Worm (Caenorhabditis elegans): ENCODE results near the gene srz-96.

The srz-96 gene

DNA sequence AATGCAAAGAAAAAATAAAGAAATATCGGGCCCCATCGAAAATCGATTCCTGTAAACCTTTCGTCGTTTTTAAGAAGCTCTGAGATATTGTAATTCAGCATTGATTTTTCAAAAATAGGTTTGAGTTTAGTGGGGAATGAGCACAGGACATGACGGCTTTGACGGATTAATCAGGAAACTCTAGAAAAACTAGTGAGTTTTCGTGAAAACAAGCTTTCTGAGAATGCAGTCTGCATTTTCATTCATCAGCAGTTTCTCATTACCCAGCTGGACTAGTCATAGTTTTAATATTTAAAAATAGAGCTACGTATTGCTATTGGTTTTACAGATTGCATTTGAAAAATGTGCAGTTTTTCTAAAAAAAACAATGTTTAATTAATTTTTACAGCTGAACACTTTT lies 6.8 kb upstream of the srz-96 start, which contains the start of gene srz-47:
TSS of gene srz-47 (minus strand) at position 101 of the 400 bp plus-strand sequence.
- TF ChIP-seq pes-1 (GFP tag; IDR thresholded peaks at IDR 0.05) = no peak
- TF ChIP-seq ets-7 (tag; optimal IDR thresholded peaks at IDR 0.05) = no peak
- TF ChIP-seq F13C5.2 (tag; optimal IDR thresholded peaks at IDR 0.05) = no peak
- TF ChIP-seq aly-1 (tag; optimal IDR thresholded peaks at IDR 0.05) = no peak
- no peak for TF ChIP-seq tra-4 (tag; optimal IDR thresholded peaks at IDR 0.05)
- no peak for TF ChIP-seq B0310.2 (tag; optimal IDR thresholded peaks at IDR 0.05)
- TF ChIP-seq sea-1 (GFP tag; conservative IDR thresholded peaks at IDR 0.05) = no peak
- TF ChIP-seq ceh-13 (GFP tag; optimal IDR thresholded peaks at IDR 0.05) = no peak
- TF ChIP-seq scrt-1 (GFP tag; IDR thresholded peaks at IDR 0.05) = no peak

DNA sequence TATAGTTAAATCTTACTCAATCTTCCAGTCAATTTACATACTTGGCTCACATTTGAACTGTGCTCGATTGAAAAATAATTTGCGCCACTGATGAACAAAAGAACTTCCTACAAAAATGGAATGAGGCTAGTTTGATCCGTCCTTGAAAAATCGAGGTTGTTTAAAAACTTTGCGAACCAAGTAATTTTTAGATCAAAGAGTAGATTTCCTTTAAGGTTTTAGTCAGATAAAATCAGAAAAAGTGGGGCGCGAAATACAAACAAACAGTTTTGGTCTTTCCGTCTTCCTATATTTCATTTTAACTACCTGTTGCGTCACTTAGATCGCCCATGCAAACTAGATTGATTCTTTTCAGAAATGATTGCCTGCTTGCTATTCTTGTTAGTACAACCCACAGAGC lies 2.8 kb downstream of the srz-96 start, which contains the start of gene Y68A4A.10:
TSS of gene Y68A4A.10 (plus strand) at position 301 of the 400 bp plus-strand sequence.
- TF ChIP-seq ama-1 (optimal IDR thresholded peaks at IDR 0.05) (no peak), ceh-36 (tag; optimal IDR thresholded peaks at IDR 0.05) (no peak), F13C5.2 (tag; optimal IDR thresholded peaks at IDR 0.05) (no peak), pes-1 (GFP tag; IDR thresholded peaks at IDR 0.05) (no peak), tra-4 (tag; optimal IDR thresholded peaks at IDR 0.05) (no peak), hmbx-1 (tag; optimal IDR thresholded peaks at IDR 0.05) (no peak), ceh-13 (GFP tag; optimal IDR thresholded peaks at IDR 0.05) (no peak), B0310.2 (tag; optimal IDR thresholded peaks at IDR 0.05) (no peak), hnd-1 (tag; optimal IDR thresholded peaks at IDR 0.05) (no peak), tbx-37 (GFP tag; conservative IDR thresholded peaks at IDR 0.05) (no peak), sea-1 (GFP tag; conservative IDR thresholded peaks at IDR 0.05) (no peak), tbx-11 (GFP tag; IDR thresholded peaks at IDR 0.05) (no peak), hmg-4 (GFP tag; optimal IDR thresholded peaks at IDR 0.05) (no peak), aly-1 (tag; optimal IDR thresholded peaks at IDR 0.05) (no peak), ets-7 (tag; optimal IDR thresholded peaks at IDR 0.05) (no peak), flt-1 (GFP tag; IDR thresholded peaks at IDR 0.05) (no peak), scrt-1 (GFP tag; IDR thresholded peaks at IDR 0.05) (no peak)

ce11 chrV:17206469-17206868 lies 7.4 kb downstream of the srz-96 start:
- TF ChIP-seq F13C5.2 (tag; optimal IDR thresholded peaks at IDR 0.05) (no peak), hmbx-1 (tag; optimal IDR thresholded peaks at IDR 0.05) (no peak), pes-1 (GFP tag; IDR thresholded peaks at IDR 0.05) (no peak)

- TF ChIP-seq ets-7 (tag; optimal IDR thresholded peaks at IDR 0.05) = no peak
- TF ChIP-seq tbx-11 (GFP tag; IDR thresholded peaks at IDR 0.05) = no peak
- TF ChIP-seq F13C5.2 (tag; optimal IDR thresholded peaks at IDR 0.05) = no peak
- TF ChIP-seq hnd-1 (tag; optimal IDR thresholded peaks at IDR 0.05) = no peak
- no peak for TF ChIP-seq aly-1 (tag; optimal IDR thresholded peaks at IDR 0.05)
- no peak for TF ChIP-seq ama-1 (optimal IDR thresholded peaks at IDR 0.05)
- TF ChIP-seq hmg-4 (GFP tag; optimal IDR thresholded peaks at IDR 0.05) = no peak
Measured at ce11 chrV:17208045-17208444, 9.0 kb downstream of the srz-96 start, which contains the start of gene Y68A4A.13. Gene Y68A4A.13 (minus strand): TSS chrV:17208145.

DNA sequence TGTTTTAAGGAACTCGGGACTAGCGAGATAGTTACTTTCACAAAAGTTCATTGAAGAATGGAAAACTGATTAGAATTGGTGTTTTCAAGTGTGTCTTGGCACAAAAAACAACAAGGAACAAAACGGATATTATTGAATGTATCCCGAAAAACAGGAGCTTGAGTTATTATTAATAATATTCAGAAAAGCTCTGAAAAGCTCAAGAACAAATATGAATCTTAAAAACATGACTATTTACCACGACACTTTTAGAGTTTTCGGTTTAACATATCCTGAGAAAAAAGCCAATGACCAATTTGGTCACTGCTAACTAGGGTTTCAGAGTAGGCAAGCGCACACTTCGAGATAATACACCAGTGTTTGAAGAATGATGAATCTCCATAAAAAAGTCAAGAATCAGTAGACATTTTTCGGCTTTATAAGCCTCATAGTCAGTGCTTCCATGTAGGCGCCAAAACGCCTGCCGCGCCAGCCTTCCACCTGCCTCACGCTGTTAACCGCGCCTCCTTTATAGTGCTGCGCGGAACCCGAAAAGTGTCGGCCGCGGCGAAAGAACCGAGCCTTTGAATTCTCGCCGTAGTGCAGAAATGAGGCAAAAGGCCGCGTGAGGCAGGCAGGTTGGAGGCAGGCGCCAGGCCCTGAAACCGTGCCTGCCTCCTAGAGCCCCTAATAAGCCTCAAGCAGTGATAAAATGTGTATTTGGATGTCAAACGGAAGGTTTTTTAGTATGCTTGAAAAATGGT lies 13.1 kb downstream of the srz-96 start, which contains the start of gene srh-236:
TSS of gene srh-236 (minus strand) at position 51 of the 743 bp plus-strand sequence.
- TF ChIP-seq ceh-36 (tag; optimal IDR thresholded peaks at IDR 0.05) (no peak), aly-1 (tag; optimal IDR thresholded peaks at IDR 0.05) (no peak), tbx-37 (GFP tag; conservative IDR thresholded peaks at IDR 0.05) (no peak), flt-1 (GFP tag; IDR thresholded peaks at IDR 0.05) (no peak), hmg-4 (GFP tag; optimal IDR thresholded peaks at IDR 0.05) (no peak), scrt-1 (GFP tag; IDR thresholded peaks at IDR 0.05) (no peak), hmbx-1 (tag; optimal IDR thresholded peaks at IDR 0.05) (no peak), pes-1 (GFP tag; IDR thresholded peaks at IDR 0.05) (no peak), hnd-1 (tag; optimal IDR thresholded peaks at IDR 0.05) (no peak), ceh-13 (GFP tag; optimal IDR thresholded peaks at IDR 0.05) (no peak), tbx-11 (GFP tag; IDR thresholded peaks at IDR 0.05) (no peak), ama-1 (optimal IDR thresholded peaks at IDR 0.05) (no peak), sea-1 (GFP tag; conservative IDR thresholded peaks at IDR 0.05) (no peak), tra-4 (tag; optimal IDR thresholded peaks at IDR 0.05) (no peak), F13C5.2 (tag; optimal IDR thresholded peaks at IDR 0.05) (no peak), B0310.2 (tag; optimal IDR thresholded peaks at IDR 0.05) (no peak)

DNA sequence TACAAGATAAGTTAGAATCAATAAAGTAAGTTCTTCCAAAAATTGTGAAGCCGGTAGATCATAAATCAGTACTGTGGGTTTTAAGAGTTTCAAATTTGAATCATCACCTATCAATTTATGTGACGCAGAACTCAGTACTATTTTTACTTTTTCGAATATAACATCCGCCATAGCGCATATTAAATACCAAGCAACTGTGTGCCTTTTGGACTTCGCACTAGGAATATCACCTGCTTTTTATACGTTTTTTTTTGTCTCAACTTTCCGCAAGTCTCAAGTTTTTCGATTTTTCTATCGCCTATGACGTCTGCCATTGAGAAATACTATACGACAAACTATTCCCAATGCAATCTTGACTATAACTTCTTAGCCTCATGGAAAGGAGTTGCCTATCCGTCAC lies 13.7 kb downstream of the srz-96 start, which contains the start of gene srh-113:
TSS of gene srh-113 (plus strand) at position 301 of the 400 bp plus-strand sequence.
- no peak for TF ChIP-seq aly-1 (tag; optimal IDR thresholded peaks at IDR 0.05)

- no peak for TF ChIP-seq scrt-1 (GFP tag; IDR thresholded peaks at IDR 0.05)
- TF ChIP-seq hmbx-1 (tag; optimal IDR thresholded peaks at IDR 0.05) = no peak
- no peak for TF ChIP-seq ceh-13 (GFP tag; optimal IDR thresholded peaks at IDR 0.05)
- TF ChIP-seq B0310.2 (tag; optimal IDR thresholded peaks at IDR 0.05) = no peak
Measured at ce11 chrV:17215602-17216001, 16.6 kb downstream of the srz-96 start.

- TF ChIP-seq B0310.2 (tag; optimal IDR thresholded peaks at IDR 0.05) = no peak
- no peak for TF ChIP-seq flt-1 (GFP tag; IDR thresholded peaks at IDR 0.05)
- TF ChIP-seq ets-7 (tag; optimal IDR thresholded peaks at IDR 0.05) = no peak
- no peak for TF ChIP-seq pes-1 (GFP tag; IDR thresholded peaks at IDR 0.05)
- TF ChIP-seq tbx-37 (GFP tag; conservative IDR thresholded peaks at IDR 0.05) = no peak
- TF ChIP-seq tra-4 (tag; optimal IDR thresholded peaks at IDR 0.05) = no peak
Measured at ce11 chrV:17217690-17218089, 18.7 kb downstream of the srz-96 start, which contains the start of gene srbc-62. Gene srbc-62 (plus strand): TSS chrV:17217990.

Measured in whole organism, early embryonic.